Worm (Caenorhabditis elegans) whole organism, young adult: ENCODE data around the gene irk-1.

Experiments
- B0261.1 ChIP-seq: sonication (generic microtip); optimal IDR thresholded peaks from 2 replicates; lab custom pipeline; 2016; ENCODE audit warnings: mild to moderate bottlenecking, missing genetic modification characterization, moderate library complexity, missing compliant biosample characterization
- B0336.3 ChIP-seq: fragments of 200-800 bp; sonication (Bioruptor generic); IDR thresholded peaks from 2 replicates; pipeline ENCODE4 v1.3.6; 2022; ENCODE audit warnings: missing genetic modification characterization, missing compliant biosample characterization
- C06A6.2 ChIP-seq: fragments of 200-800 bp; sonication (Bioruptor generic); conservative IDR thresholded peaks from 2 replicates; pipeline ENCODE4 v1.3.6; 2022; ENCODE audit warnings: missing genetic modification characterization, missing compliant biosample characterization
- F10E7.11 ChIP-seq: sonication (generic microtip); optimal IDR thresholded peaks from 2 replicates; lab custom pipeline; 2017; ENCODE audit warnings: mild to moderate bottlenecking, missing genetic modification characterization, moderate library complexity, missing compliant biosample characterization
- F33H1.4 ChIP-seq: fragments of 200-800 bp; sonication (Bioruptor generic); IDR thresholded peaks from 2 replicates; pipeline ENCODE4 v1.3.6; 2022; ENCODE audit warnings: missing genetic modification reagents, missing genetic modification characterization, missing compliant biosample characterization
- T07F8.4 ChIP-seq: sonication (generic microtip); optimal IDR thresholded peaks from 2 replicates; lab custom pipeline; 2016; ENCODE audit warnings: mild to moderate bottlenecking, missing genetic modification characterization, moderate library complexity, missing compliant biosample characterization
- Y95B8A.8 ChIP-seq: fragments of 200-800 bp; sonication (Bioruptor generic); IDR thresholded peaks from 2 replicates; pipeline ENCODE4 v1.3.6; 2022; ENCODE audit warnings: missing genetic modification reagents, missing genetic modification characterization, missing compliant biosample characterization
- ZK185.1 ChIP-seq: sonication (generic microtip); optimal IDR thresholded peaks from 2 replicates; lab custom pipeline; 2016; ENCODE audit warnings: mild to moderate bottlenecking, missing genetic modification characterization, missing compliant biosample characterization; ENCODE audit not compliant: poor library complexity, severe bottlenecking
- ama-1 ChIP-seq, 3 experiments: fragments of 150-350 bp in 1 of 3; sonication (generic microtip) in 2 of 3; optimal IDR thresholded peaks; 2 replicates each; lab custom pipeline; 2014 to 2018; ENCODE audit warnings: missing biosample characterization in 2 of 3, missing genetic modification characterization in 2 of 3, missing genetic modification reagents in 2 of 3
- aptf-3 ChIP-seq: fragments of 200-800 bp; sonication (Bioruptor generic); IDR thresholded peaks from 2 replicates; pipeline ENCODE4 v1.3.6; 2022; ENCODE audit warnings: missing genetic modification characterization, missing compliant biosample characterization
- attf-3 ChIP-seq: fragments of 200-800 bp; sonication (Bioruptor generic); conservative IDR thresholded peaks from 2 replicates; pipeline ENCODE4 v1.3.6; 2022; ENCODE audit warnings: missing genetic modification reagents, missing genetic modification characterization, missing compliant biosample characterization
- attf-6 ChIP-seq: fragments of 200-800 bp; sonication (Bioruptor generic); IDR thresholded peaks from 2 replicates; pipeline ENCODE4 v1.3.6; 2022; ENCODE audit warnings: missing genetic modification reagents, missing genetic modification characterization, missing compliant biosample characterization
- bed-1 ChIP-seq: fragments of 200-800 bp; sonication (Bioruptor generic); IDR thresholded peaks from 2 replicates; pipeline ENCODE4 v1.3.6; 2022; ENCODE audit warnings: missing genetic modification reagents, missing genetic modification characterization, missing compliant biosample characterization
- cebp-1 ChIP-seq, 2 experiments: fragments of 200-800 bp in 1 of 2; sonication (Bioruptor generic) in 1 of 2; sonication (generic microtip) in 1 of 2; IDR thresholded peaks in 1 of 2; optimal IDR thresholded peaks in 1 of 2; 2 replicates each; pipeline versions ENCODE4 v1.3.6 to Lab custom; 2017 to 2022; ENCODE audit warnings: missing compliant biosample characterization in 2 of 2, missing genetic modification characterization in 2 of 2, mild to moderate bottlenecking in 1 of 2, missing genetic modification reagents in 1 of 2, moderate library complexity in 1 of 2
- ceh-40 ChIP-seq: fragments of 200-800 bp; sonication (Bioruptor generic); IDR thresholded peaks from 2 replicates; pipeline ENCODE4 v1.3.6; 2022; ENCODE audit warnings: missing genetic modification characterization, missing compliant biosample characterization
- die-1 ChIP-seq: sonication (generic microtip); optimal IDR thresholded peaks from 2 replicates; lab custom pipeline; 2016; ENCODE audit warnings: missing genotype, mild to moderate bottlenecking, missing genetic modification characterization, missing compliant biosample characterization
- dpl-1 ChIP-seq: fragments of 150-350 bp; optimal IDR thresholded peaks from 2 replicates; lab custom pipeline; 2014; ENCODE audit warnings: missing biosample characterization, missing genetic modification reagents, missing genetic modification characterization
- egl-18 ChIP-seq: fragments of 200-800 bp; sonication (Bioruptor generic); IDR thresholded peaks from 2 replicates; pipeline ENCODE4 v1.3.6; 2022; ENCODE audit warnings: missing genetic modification reagents, missing genetic modification characterization, missing compliant biosample characterization
- ets-4 ChIP-seq: fragments of 200-800 bp; sonication (Bioruptor generic); optimal IDR thresholded peaks from 2 replicates; lab custom pipeline; 2018; ENCODE audit warnings: mild to moderate bottlenecking, missing genetic modification characterization, missing compliant biosample characterization
- fkh-3 ChIP-seq: sonication (generic microtip); optimal IDR thresholded peaks from 2 replicates; lab custom pipeline; 2016; ENCODE audit warnings: mild to moderate bottlenecking, missing genetic modification characterization, missing compliant biosample characterization
- gei-17 ChIP-seq: fragments of 200-800 bp; sonication (Bioruptor generic); optimal IDR thresholded peaks from 2 replicates; lab custom pipeline; 2018; ENCODE audit warnings: mild to moderate bottlenecking, missing genetic modification characterization, missing compliant biosample characterization
- hlh-12 ChIP-seq: sonication (generic microtip); optimal IDR thresholded peaks from 2 replicates; lab custom pipeline; 2016; ENCODE audit warnings: missing genetic modification characterization, missing compliant biosample characterization
- hmg-20 ChIP-seq: fragments of 200-800 bp; sonication (Bioruptor generic); IDR thresholded peaks from 2 replicates; pipeline ENCODE4 v1.3.6; 2022; ENCODE audit warnings: missing genetic modification reagents, missing genetic modification characterization, missing compliant biosample characterization
- hrde-1 ChIP-seq: sonication (generic microtip); optimal IDR thresholded peaks from 2 replicates; lab custom pipeline; 2016; ENCODE audit warnings: missing genetic modification characterization, mild to moderate bottlenecking, missing compliant biosample characterization, moderate library complexity, missing genotype, missing genetic modification reagents, borderline replicate concordance
- hsf-1 ChIP-seq: fragments of 200-800 bp; sonication (Bioruptor generic); IDR thresholded peaks from 2 replicates; pipeline ENCODE4 v1.3.6; 2022; ENCODE audit warnings: missing genetic modification reagents, missing genetic modification characterization, missing compliant biosample characterization
- lsl-1 ChIP-seq: fragments of 200-800 bp; sonication (Bioruptor generic); optimal IDR thresholded peaks from 2 replicates; lab custom pipeline; 2018; ENCODE audit warnings: mild to moderate bottlenecking, missing genetic modification characterization, moderate library complexity, missing compliant biosample characterization
- madf-10 ChIP-seq: sonication (generic microtip); optimal IDR thresholded peaks from 2 replicates; lab custom pipeline; 2016; ENCODE audit warnings: mild to moderate bottlenecking, missing genetic modification characterization, missing compliant biosample characterization
- mes-4 ChIP-seq: sonication (generic microtip); optimal IDR thresholded peaks from 2 replicates; lab custom pipeline; 2016; ENCODE audit warnings: missing genotype, missing genetic modification characterization, missing compliant biosample characterization
- nfya-1 ChIP-seq: sonication (generic microtip); optimal IDR thresholded peaks from 2 replicates; lab custom pipeline; 2017; ENCODE audit warnings: antibody characterized with exemption, missing compliant biosample characterization, missing genetic modification characterization, borderline replicate concordance; ENCODE audit not compliant: insufficient read depth
- nfya-2 ChIP-seq: fragments of 200-800 bp; sonication (Bioruptor generic); IDR thresholded peaks from 2 replicates; pipeline ENCODE4 v1.3.6; 2022; ENCODE audit warnings: missing genetic modification reagents, missing genetic modification characterization, missing compliant biosample characterization
- nfyb-1 ChIP-seq: fragments of 200-800 bp; sonication (Bioruptor generic); IDR thresholded peaks from 2 replicates; pipeline ENCODE4 v1.3.6; 2022; ENCODE audit warnings: missing genetic modification reagents, missing genetic modification characterization, missing compliant biosample characterization
- nhr-120 ChIP-seq: fragments of 200-800 bp; sonication (Bioruptor generic); IDR thresholded peaks from 2 replicates; pipeline ENCODE4 v1.3.6; 2022; ENCODE audit warnings: missing genetic modification characterization, missing compliant biosample characterization
- nhr-27 ChIP-seq: fragments of 200-800 bp; sonication (Bioruptor generic); optimal IDR thresholded peaks from 2 replicates; lab custom pipeline; 2018; ENCODE audit warnings: mild to moderate bottlenecking, missing genetic modification characterization, moderate library complexity, missing compliant biosample characterization
- pbrm-1 ChIP-seq: fragments of 200-800 bp; sonication (Bioruptor generic); IDR thresholded peaks from 2 replicates; pipeline ENCODE4 v1.3.6; 2022; ENCODE audit warnings: missing genetic modification reagents, missing genetic modification characterization, missing compliant biosample characterization
- repo-1 ChIP-seq: sonication (generic microtip); optimal IDR thresholded peaks from 2 replicates; lab custom pipeline; 2017; ENCODE audit warnings: mild to moderate bottlenecking, missing genetic modification characterization, missing compliant biosample characterization
- somi-1 ChIP-seq: fragments of 200-800 bp; sonication (Bioruptor generic); optimal IDR thresholded peaks from 2 replicates; lab custom pipeline; 2018; ENCODE audit warnings: mild to moderate bottlenecking, missing genetic modification characterization, missing compliant biosample characterization
- unc-62 ChIP-seq: fragments of 150-350 bp; optimal IDR thresholded peaks from 2 replicates; lab custom pipeline; 2014; ENCODE audit warnings: missing biosample characterization, missing genetic modification reagents, missing genetic modification characterization
- ztf-25 ChIP-seq: fragments of 200-800 bp; sonication (Bioruptor generic); IDR thresholded peaks from 2 replicates; pipeline ENCODE4 v1.3.6; 2022; ENCODE audit warnings: missing genetic modification reagents, missing genetic modification characterization, missing compliant biosample characterization
- ztf-3 ChIP-seq: fragments of 200-800 bp; sonication (Bioruptor generic); optimal IDR thresholded peaks from 2 replicates; lab custom pipeline; 2018; ENCODE audit warnings: mild to moderate bottlenecking, missing genetic modification characterization, missing compliant biosample characterization
- ztf-6 ChIP-seq: fragments of 200-800 bp; sonication (Bioruptor generic); IDR thresholded peaks from 2 replicates; pipeline ENCODE4 v1.3.6; 2022; ENCODE audit warnings: missing genetic modification reagents, missing genetic modification characterization, missing compliant biosample characterization

Gene irk-1

DNA sequence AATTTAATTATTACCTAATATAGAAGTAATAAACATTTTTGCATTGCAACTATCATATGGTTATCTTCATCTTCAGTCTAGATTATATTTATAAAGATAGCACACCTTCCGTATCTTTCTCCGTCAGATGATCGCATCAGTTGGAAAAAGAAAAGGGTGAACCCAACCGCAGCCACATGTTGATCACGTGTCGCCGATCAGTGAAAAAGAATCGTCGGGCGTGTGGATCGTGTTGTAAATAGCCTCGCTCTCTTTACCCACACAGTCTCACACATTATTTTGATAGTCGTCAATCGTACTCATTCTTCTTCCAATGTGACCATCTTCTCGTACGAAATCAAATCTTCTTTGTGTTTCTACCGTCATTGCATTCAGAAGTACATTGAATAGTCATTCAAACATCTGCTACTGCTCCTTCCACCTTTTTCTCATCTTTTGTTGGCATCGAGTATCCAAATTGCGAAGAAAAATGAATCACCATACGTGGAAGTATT lies 34.0 kb downstream of the irk-1 start (continued):
- TF ChIP-seq hsf-1 (GFP tag; lab: Robert Waterston, UW) = peak; percentile 49; the same call in 1 of the 2 replicates
- TF ChIP-seq F33H1.4 (GFP tag; lab: Robert Waterston, UW) = 0 out of 2 replicates have a peak, but pooled peaks have one; percentile 23
- no peak for TF ChIP-seq ztf-6 (GFP tag; lab: Robert Waterston, UW)
- TF ChIP-seq egl-18 (GFP tag; lab: Robert Waterston, UW) = no peak
- peak; percentile 92 for TF ChIP-seq repo-1
- peak; percentile 97 for TF ChIP-seq somi-1 (GFP tag; lab: Kevin White, UChicago)
- TF ChIP-seq C06A6.2 = peak; percentile 88
- TF ChIP-seq B0336.3 (GFP tag; lab: Robert Waterston, UW) = peak; percentile 92
- no peak for TF ChIP-seq attf-3
- TF ChIP-seq ZK185.1 (tag; lab: Kevin White, UChicago) = peak; percentile 93
- no peak for TF ChIP-seq dpl-1 (GFP tag; lab: Kevin White, UChicago)
- peak; percentile 74 for TF ChIP-seq madf-10
- peak; percentile 48 for TF ChIP-seq ztf-3 (GFP tag; lab: Kevin White, UChicago)
- TF ChIP-seq nfyb-1 (GFP tag; lab: Robert Waterston, UW) = peak; percentile 88
- TF ChIP-seq die-1 (tag; lab: Kevin White, UChicago) = peak; percentile 71
- TF ChIP-seq nhr-120 (GFP tag; lab: Robert Waterston, UW) = no peak
- 0 out of 2 replicates have a peak, but pooled peaks have one; percentile 63 for TF ChIP-seq ztf-25
- no peak for TF ChIP-seq hrde-1 (tag; lab: Kevin White, UChicago)
- TF ChIP-seq attf-6 (GFP tag; lab: Robert Waterston, UW) = 0 out of 2 replicates have a peak, but pooled peaks have one; percentile 30
- TF ChIP-seq pbrm-1 (GFP tag; lab: Robert Waterston, UW) = peak; percentile 82; the same call in 1 of the 2 replicates
- TF ChIP-seq F10E7.11 = peak; percentile 60
- TF ChIP-seq B0261.1 (tag; lab: Kevin White, UChicago) = peak; percentile 9
- no peak for TF ChIP-seq nfya-1 (tag; lab: Kevin White, UChicago)
- TF ChIP-seq nhr-27 (tag; lab: Kevin White, UChicago) = peak; percentile 61
- TF ChIP-seq fkh-3 (tag; lab: Kevin White, UChicago) = no peak
- TF ChIP-seq hlh-12 (tag; lab: Kevin White, UChicago) = no peak
- TF ChIP-seq aptf-3 (GFP tag; lab: Robert Waterston, UW) = no peak
- peak; percentile 79; the same call in 1 of the 2 replicates for TF ChIP-seq cebp-1 (GFP tag; IDR thresholded peaks at IDR 0.05; lab: Robert Waterston, UW)
- peak; percentile 93 for TF ChIP-seq cebp-1 (tag; optimal IDR thresholded peaks at IDR 0.05; lab: Kevin White, UChicago)
- TF ChIP-seq mes-4 (tag; lab: Kevin White, UChicago) = no peak
- TF ChIP-seq ets-4 (GFP tag; lab: Kevin White, UChicago) = no peak
- no peak for TF ChIP-seq T07F8.4
- TF ChIP-seq bed-1 (GFP tag; lab: Robert Waterston, UW) = no peak
- TF ChIP-seq unc-62 (GFP tag; lab: Kevin White, UChicago) = peak; percentile 42
- TF ChIP-seq nfya-2 (GFP tag; lab: Robert Waterston, UW) = no peak

DNA sequence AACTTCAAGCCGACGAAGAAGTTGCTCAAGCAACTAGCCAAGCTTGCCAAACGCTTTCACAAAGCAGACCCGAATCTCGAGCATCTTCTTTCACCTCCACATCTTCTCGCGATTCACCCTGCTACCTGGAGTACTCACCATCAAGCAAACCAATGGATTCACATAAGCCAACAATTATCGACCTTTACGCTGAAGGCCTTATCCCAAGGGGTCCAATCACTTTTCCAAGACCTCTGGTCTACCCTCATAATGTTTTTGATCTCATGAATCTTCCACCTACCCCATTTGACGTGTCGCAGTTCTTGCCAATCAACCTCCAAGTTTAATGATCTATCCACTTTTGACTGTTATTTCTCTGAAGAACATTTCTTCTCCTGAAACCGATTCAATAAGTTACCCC lies 34.6 kb downstream of the irk-1 start:
- TF ChIP-seq gei-17 (GFP tag; lab: Kevin White, UChicago) (no peak), ama-1 (optimal IDR thresholded peaks at IDR 0.05; lab: Kevin White, UChicago) (peak; percentile 17), ama-1 (GFP tag; optimal IDR thresholded peaks at IDR 0.05; lab: Kevin White, UChicago) (no peak), ZK185.1 (tag; lab: Kevin White, UChicago) (no peak), ceh-40 (no peak), Y95B8A.8 (GFP tag; lab: Robert Waterston, UW) (0 out of 2 replicates have a peak, but pooled peaks have one; percentile 6), hmg-20 (GFP tag; lab: Robert Waterston, UW) (0 out of 2 replicates have a peak, but pooled peaks have one; percentile 18), lsl-1 (GFP tag; lab: Kevin White, UChicago) (no peak)
